Worm (Caenorhabditis elegans): ENCODE data around the gene Y6G8.5.

ce11 chrV:17658824-17659223 is 43.3 kb upstream of the Y6G8.5 start:
- TF ChIP-seq W03F9.2 (tag; optimal IDR thresholded peaks at IDR 0.05) (no peak), him-1 (tag; optimal IDR thresholded peaks at IDR 0.05) (no peak), dao-5 (tag; optimal IDR thresholded peaks at IDR 0.05) (no peak)
